Worm (Caenorhabditis elegans): Measurements from ENCODE around the gene nspf-3.

ce11 chrII:2726774-2727173 is 36.8 kb upstream of the nspf-3 start:
- TF ChIP-seq cog-1 (tag; optimal IDR thresholded peaks at IDR 0.05), result no peak
- TF ChIP-seq ref-1 (GFP tag; conservative IDR thresholded peaks at IDR 0.05), result no peak
- TF ChIP-seq tab-1 (GFP tag; IDR thresholded peaks at IDR 0.05), result no peak
- no peak for TF ChIP-seq flt-1 (GFP tag; IDR thresholded peaks at IDR 0.05)
- TF ChIP-seq klf-2 (GFP tag; conservative IDR thresholded peaks at IDR 0.05), result no peak
- no peak for TF ChIP-seq T22C8.4 (GFP tag; IDR thresholded peaks at IDR 0.05)
- TF ChIP-seq ztf-23 (GFP tag; IDR thresholded peaks at IDR 0.05), result no peak
- TF ChIP-seq ztf-29 (GFP tag; IDR thresholded peaks at IDR 0.05), result no peak
- no peak for TF ChIP-seq med-1 (GFP tag; optimal IDR thresholded peaks at IDR 0.05; ENCODE audit: insufficient read depth)

Data from whole organism, midembryonic.